Fruit fly (Drosophila melanogaster) whole organism, embryonic: ENCODE data around the gene Nup43.

Source experiments
- CG11723 ChIP-seq: fragments of 200-800 bp; sonication (Bioruptor generic); optimal IDR thresholded peaks from 2 replicates; lab custom pipeline; 2017; ENCODE audit warnings: missing biosample characterization, mild to moderate bottlenecking, missing genetic modification characterization
- CG12071 ChIP-seq: fragments of 200-800 bp; sonication (Bioruptor generic); optimal IDR thresholded peaks from 3 replicates; lab custom pipeline; 2018; ENCODE audit warnings: missing biosample characterization, mild to moderate bottlenecking, missing genetic modification characterization
- CG14441 ChIP-seq: fragments of 200-800 bp; sonication (Bioruptor generic); IDR thresholded peaks from 2 replicates; pipeline ENCODE4 v1.3.6; 2022; ENCODE audit warnings: missing biosample characterization, missing genetic modification characterization
- CG1529 ChIP-seq: fragments of 200-800 bp; sonication (Bioruptor generic); optimal IDR thresholded peaks from 3 replicates; lab custom pipeline; 2018; ENCODE audit warnings: missing biosample characterization, missing genetic modification characterization
- CG16779 ChIP-seq: fragments of 200-800 bp; sonication (Bioruptor generic); IDR thresholded peaks from 2 replicates; pipeline ENCODE4 v1.3.6; 2022; ENCODE audit warnings: missing biosample characterization, missing genetic modification characterization
- CG17186 ChIP-seq: fragments of 200-800 bp; sonication (Bioruptor generic); optimal IDR thresholded peaks from 3 replicates; lab custom pipeline; 2017; ENCODE audit warnings: missing biosample characterization, missing genetic modification reagents, missing genetic modification characterization
- CG17829 ChIP-seq: fragments of 200-800 bp; optimal IDR thresholded peaks from 2 replicates; lab custom pipeline; 2019; ENCODE audit warnings: missing biosample characterization, mild to moderate bottlenecking, missing genetic modification characterization, moderate library complexity
- CG18476 ChIP-seq: fragments of 200-800 bp; sonication (Bioruptor generic); optimal IDR thresholded peaks from 2 replicates; lab custom pipeline; 2016; ENCODE audit warnings: missing biosample characterization, mild to moderate bottlenecking, missing genetic modification characterization
- CG2120 ChIP-seq: fragments of 200-800 bp; sonication (Bioruptor generic); optimal IDR thresholded peaks from 3 replicates; lab custom pipeline; 2016; ENCODE audit warnings: missing biosample characterization, missing genetic modification characterization
- CG2129 ChIP-seq: fragments of 200-800 bp; sonication (Bioruptor generic); IDR thresholded peaks from 2 replicates; pipeline ENCODE4 v1.3.6; 2022; ENCODE audit warnings: missing biosample characterization, missing genetic modification characterization; ENCODE audit not compliant: partially characterized antibody
- CG2712 ChIP-seq: fragments of 200-800 bp; optimal IDR thresholded peaks from 3 replicates; lab custom pipeline; 2019; ENCODE audit warnings: missing biosample characterization, mild to moderate bottlenecking, missing genetic modification characterization, moderate library complexity
- CG32772 ChIP-seq: fragments of 200-800 bp; sonication (Bioruptor generic); IDR thresholded peaks from 2 replicates; pipeline ENCODE4 v1.3.6; 2022; ENCODE audit warnings: missing biosample characterization, missing genetic modification characterization
- CG3407 ChIP-seq: fragments of 200-800 bp; sonication (Bioruptor generic); optimal IDR thresholded peaks from 2 replicates; lab custom pipeline; 2018; ENCODE audit warnings: missing biosample characterization, mild to moderate bottlenecking, missing genetic modification characterization
- CG8281 ChIP-seq: fragments of 200-800 bp; sonication (Bioruptor generic); optimal IDR thresholded peaks from 2 replicates; lab custom pipeline; 2018; ENCODE audit warnings: missing biosample characterization, mild to moderate bottlenecking, missing genetic modification characterization, moderate library complexity
- CG9215 ChIP-seq: fragments of 200-800 bp; sonication (Bioruptor generic); IDR thresholded peaks from 2 replicates; pipeline ENCODE4 v1.3.6; 2022; ENCODE audit warnings: missing biosample characterization, missing genetic modification characterization
- CG9932 ChIP-seq: fragments of 200-800 bp; sonication (Bioruptor generic); IDR thresholded peaks from 2 replicates; pipeline ENCODE4 v1.3.6; 2022; ENCODE audit warnings: missing biosample characterization, missing genetic modification characterization
- E2f1 ChIP-seq: fragments of 200-800 bp; sonication (Bioruptor generic); IDR thresholded peaks from 2 replicates; pipeline ENCODE4 v1.3.6; 2022; ENCODE audit warnings: missing biosample characterization, missing genetic modification characterization
- Gug ChIP-seq: fragments of 200-800 bp; sonication (Bioruptor generic); IDR thresholded peaks from 4 replicates; pipeline ENCODE4 v1.3.6; 2022; ENCODE audit warnings: missing biosample characterization, missing genetic modification characterization
- HLH3B ChIP-seq: fragments of 200-800 bp; sonication (Bioruptor generic); IDR thresholded peaks from 2 replicates; pipeline ENCODE4 v1.3.6; 2022; ENCODE audit warnings: missing biosample characterization, missing genetic modification characterization
- Hey ChIP-seq: fragments of 200-800 bp; sonication (Bioruptor generic); optimal IDR thresholded peaks from 3 replicates; lab custom pipeline; 2018; ENCODE audit warnings: missing biosample characterization, mild to moderate bottlenecking, missing genetic modification characterization
- Jarid2 ChIP-seq: fragments of 200-800 bp; sonication (Bioruptor generic); optimal IDR thresholded peaks from 3 replicates; lab custom pipeline; 2017; ENCODE audit warnings: mild to moderate bottlenecking, missing biosample characterization, missing genetic modification reagents, missing genetic modification characterization
- Nf-YB ChIP-seq: fragments of 200-800 bp; sonication (Bioruptor generic); optimal IDR thresholded peaks from 3 replicates; lab custom pipeline; 2019; ENCODE audit warnings: missing biosample characterization, mild to moderate bottlenecking, missing genetic modification characterization, moderate library complexity
- NfI ChIP-seq: fragments of 200-800 bp; sonication (Bioruptor generic); optimal IDR thresholded peaks from 3 replicates; lab custom pipeline; 2018; ENCODE audit warnings: missing biosample characterization, mild to moderate bottlenecking, missing genetic modification characterization, moderate library complexity
- Opbp ChIP-seq: fragments of 200-800 bp; sonication (Bioruptor generic); IDR thresholded peaks from 3 replicates; pipeline ENCODE4 v1.3.6; 2022; ENCODE audit warnings: missing biosample characterization, missing genetic modification characterization; ENCODE audit not compliant: partially characterized antibody
- PHDP ChIP-seq: fragments of 200-800 bp; sonication (Bioruptor generic); optimal IDR thresholded peaks from 3 replicates; lab custom pipeline; 2018; ENCODE audit warnings: missing biosample characterization, mild to moderate bottlenecking, missing genetic modification characterization, moderate library complexity
- Sox100B ChIP-seq: fragments of 200-800 bp; sonication (Bioruptor generic); optimal IDR thresholded peaks from 3 replicates; lab custom pipeline; 2018; ENCODE audit warnings: missing biosample characterization, mild to moderate bottlenecking, missing genetic modification characterization
- Sox102F ChIP-seq: fragments of 200-800 bp; sonication (Bioruptor generic); optimal IDR thresholded peaks from 2 replicates; lab custom pipeline; 2018; ENCODE audit warnings: missing biosample characterization, mild to moderate bottlenecking, missing genetic modification characterization, moderate library complexity
- Spps ChIP-seq: fragments of 200-800 bp; sonication (Bioruptor generic); optimal IDR thresholded peaks from 2 replicates; lab custom pipeline; 2018; ENCODE audit warnings: missing biosample characterization, mild to moderate bottlenecking, missing genetic modification characterization
- Trl ChIP-seq, 3 experiments: fragments of >200 bp in 2 of 3; fragments of 200-800 bp in 1 of 3; sonication (Bioruptor generic) in 1 of 3; optimal IDR thresholded peaks; 2 replicates in 1 of 3; 3 replicates in 2 of 3; lab custom pipeline; 2016 to 2017; ENCODE audit warnings: missing biosample characterization in 1 of 3, missing genetic modification characterization in 1 of 3
- caup ChIP-seq: fragments of 200-800 bp; sonication (Bioruptor generic); optimal IDR thresholded peaks from 3 replicates; lab custom pipeline; 2017; ENCODE audit warnings: missing biosample characterization, mild to moderate bottlenecking, missing genetic modification characterization, moderate library complexity; ENCODE audit not compliant: severe bottlenecking
- crp ChIP-seq, 2 experiments: fragments of 200-800 bp; sonication (Bioruptor generic); optimal IDR thresholded peaks; 2 replicates in 1 of 2; 3 replicates in 1 of 2; lab custom pipeline; 2017; ENCODE audit warnings: missing biosample characterization in 2 of 2, missing genetic modification characterization in 2 of 2, mild to moderate bottlenecking in 1 of 2, moderate library complexity in 1 of 2
- da ChIP-seq: fragments of 200-800 bp; sonication (Bioruptor generic); optimal IDR thresholded peaks from 2 replicates; lab custom pipeline; 2016; ENCODE audit warnings: missing biosample characterization, missing genetic modification characterization
- dati ChIP-seq: fragments of 200-800 bp; sonication (Bioruptor generic); IDR thresholded peaks from 2 replicates; pipeline ENCODE4 v1.3.6; 2022; ENCODE audit warnings: missing biosample characterization, missing genetic modification characterization
- disco-r ChIP-seq: fragments of 200-800 bp; sonication (Bioruptor generic); optimal IDR thresholded peaks from 2 replicates; lab custom pipeline; 2016; ENCODE audit warnings: missing biosample characterization, missing genetic modification characterization
- dpn ChIP-seq, 2 experiments: fragments of 200-800 bp; sonication (Bioruptor generic); optimal IDR thresholded peaks; 3 replicates each; lab custom pipeline; 2016; ENCODE audit warnings: missing biosample characterization in 2 of 2, missing genetic modification characterization in 2 of 2
- fd3F ChIP-seq: fragments of 200-800 bp; sonication (Bioruptor generic); optimal IDR thresholded peaks from 2 replicates; lab custom pipeline; 2018; ENCODE audit warnings: missing biosample characterization, mild to moderate bottlenecking, missing genetic modification characterization, moderate library complexity
- gsb-n ChIP-seq: fragments of 200-800 bp; sonication (Bioruptor generic); optimal IDR thresholded peaks from 3 replicates; lab custom pipeline; 2018; ENCODE audit warnings: missing biosample characterization, mild to moderate bottlenecking, missing genetic modification characterization
- ind ChIP-seq: fragments of 200-800 bp; sonication (Bioruptor generic); optimal IDR thresholded peaks from 3 replicates; lab custom pipeline; 2016; ENCODE audit warnings: missing biosample characterization, missing genetic modification characterization
- mirr ChIP-seq: fragments of 200-800 bp; sonication (Bioruptor generic); optimal IDR thresholded peaks from 3 replicates; lab custom pipeline; 2018; ENCODE audit warnings: missing biosample characterization, mild to moderate bottlenecking, missing genetic modification characterization
- ranshi ChIP-seq: fragments of 200-800 bp; sonication (Bioruptor generic); IDR thresholded peaks from 2 replicates; pipeline ENCODE4 v1.3.6; 2022; ENCODE audit warnings: missing biosample characterization, missing genetic modification characterization
- run ChIP-seq: fragments of 200-800 bp; sonication (Bioruptor generic); optimal IDR thresholded peaks from 3 replicates; lab custom pipeline; 2018; ENCODE audit warnings: missing biosample characterization, mild to moderate bottlenecking, missing genetic modification characterization
- schlank ChIP-seq: fragments of 200-800 bp; sonication (Bioruptor generic); optimal IDR thresholded peaks from 2 replicates; lab custom pipeline; 2018; ENCODE audit warnings: missing biosample characterization, mild to moderate bottlenecking, missing genetic modification characterization
- tgo ChIP-seq: fragments of 200-800 bp; sonication (Bioruptor generic); IDR thresholded peaks from 3 replicates; pipeline ENCODE4 v1.3.6; 2022; ENCODE audit warnings: missing biosample characterization, missing genetic modification characterization
- wor ChIP-seq: fragments of 200-800 bp; sonication (Bioruptor generic); IDR thresholded peaks from 2 replicates; pipeline ENCODE4 v1.3.6; 2022; ENCODE audit warnings: missing biosample characterization, missing genetic modification characterization
- zfh2 ChIP-seq: fragments of 200-800 bp; sonication (Bioruptor generic); optimal IDR thresholded peaks from 2 replicates; lab custom pipeline; 2016; ENCODE audit warnings: missing biosample characterization, missing genetic modification characterization

Nup43 gene

DNA sequence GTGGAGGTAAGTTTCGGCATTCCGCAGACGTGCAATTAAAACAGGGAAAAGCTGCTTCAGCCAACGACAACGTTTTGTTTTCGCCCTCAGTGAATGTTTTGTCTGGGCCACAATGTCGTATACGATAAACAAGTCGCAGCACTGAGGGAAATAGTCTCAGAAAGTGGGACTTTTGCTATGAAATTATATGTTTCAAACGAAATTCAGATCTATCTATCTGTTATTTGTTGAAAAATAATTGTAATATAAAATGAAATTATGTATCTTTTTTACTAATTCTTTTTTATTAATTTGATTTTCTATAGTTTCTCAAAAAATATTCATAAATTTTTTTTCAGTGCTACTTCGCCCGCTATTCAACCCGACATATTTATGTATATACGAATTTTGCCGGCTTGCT lies 27.0 kb downstream of the Nup43 start (continued):
- no peak for TF ChIP-seq CG18476
- no peak for TF ChIP-seq CG17186 (GFP tag; lab: Kevin White, UChicago)
- peak; percentile 44 for TF ChIP-seq NfI (GFP tag; lab: Kevin White, UChicago)
- TF ChIP-seq ind = peak; percentile 39
- TF ChIP-seq Sox102F = peak; percentile 69
- peak; percentile 45 for TF ChIP-seq CG9215 (GFP tag; lab: Robert Waterston, UW)
- TF ChIP-seq Spps (tag; lab: Kevin White, UChicago) = no peak
- TF ChIP-seq CG3407 = peak; percentile 9
- TF ChIP-seq tgo (GFP tag; lab: Robert Waterston, UW) = peak; percentile 56
- no peak for TF ChIP-seq Jarid2
- TF ChIP-seq CG16779 = no peak
- TF ChIP-seq crp (GFP tag; optimal IDR thresholded peaks at IDR 0.05; lab: Kevin White, UChicago) = no peak
- TF ChIP-seq run (tag; lab: Kevin White, UChicago) = peak; percentile 30
- TF ChIP-seq CG9932 (GFP tag; lab: Robert Waterston, UW) = peak; percentile 73
- peak; percentile 24; the same call in 1 of the 2 replicates for TF ChIP-seq CG14441
- TF ChIP-seq fd3F = peak; percentile 32
- TF ChIP-seq CG17829 (tag; lab: Kevin White, UChicago) = peak; percentile 7
- no peak for TF ChIP-seq schlank
- peak; percentile 48 for TF ChIP-seq CG2120 (GFP tag; lab: Kevin White, UChicago)
- no peak for TF ChIP-seq CG2129 (GFP tag; lab: Robert Waterston, UW)
- TF ChIP-seq Sox100B (GFP tag; lab: Kevin White, UChicago) = no peak
- no peak for TF ChIP-seq caup (GFP tag; lab: Kevin White, UChicago)
- TF ChIP-seq PHDP = peak; percentile 71
- TF ChIP-seq E2f1 (GFP tag; lab: Robert Waterston, UW) = no peak
- TF ChIP-seq dati (GFP tag; lab: Robert Waterston, UW) = no peak
- no peak for TF ChIP-seq CG11723 (GFP tag; lab: Kevin White, UChicago)
- no peak for TF ChIP-seq Opbp (GFP tag; lab: Robert Waterston, UW)
- TF ChIP-seq zfh2 (GFP tag; lab: Kevin White, UChicago) = no peak
- peak; percentile 26; the same call in 1 of the 4 replicates for TF ChIP-seq Gug (GFP tag; lab: Robert Waterston, UW)
- TF ChIP-seq CG2712 = peak; percentile 64
- TF ChIP-seq gsb-n (tag; lab: Kevin White, UChicago) = peak; percentile 27
- TF ChIP-seq dpn (GFP tag; optimal IDR thresholded peaks at IDR 0.05; lab: Kevin White, UChicago) = peak in 1 of 2 experiments; percentile 54
- peak; percentile 12 for TF ChIP-seq Nf-YB (GFP tag; lab: Kevin White, UChicago)
- TF ChIP-seq HLH3B (GFP tag; lab: Robert Waterston, UW) = no peak
- TF ChIP-seq Trl (optimal IDR thresholded peaks at IDR 0.05; lab: Kevin White, UChicago) = no peak
- no peak for TF ChIP-seq Trl (GFP tag; optimal IDR thresholded peaks at IDR 0.05; lab: Kevin White, UChicago)
- peak; percentile 46; the same call in 1 of the 2 replicates for TF ChIP-seq CG32772 (GFP tag; lab: Robert Waterston, UW)
- no peak for TF ChIP-seq mirr (GFP tag; lab: Kevin White, UChicago)
- no peak for TF ChIP-seq CG12071 (GFP tag; lab: Kevin White, UChicago)
- no peak for TF ChIP-seq CG1529 (GFP tag; lab: Kevin White, UChicago)
- no peak for TF ChIP-seq CG8281 (tag; lab: Kevin White, UChicago)
- no peak for TF ChIP-seq Hey (tag; lab: Kevin White, UChicago)
- TF ChIP-seq da (GFP tag; lab: Kevin White, UChicago) = no peak
- no peak for TF ChIP-seq disco-r (GFP tag; lab: Kevin White, UChicago)
- no peak for TF ChIP-seq ranshi (GFP tag; lab: Robert Waterston, UW)
- TF ChIP-seq wor (GFP tag; lab: Robert Waterston, UW) = no peak
